Worm (Caenorhabditis elegans): Measurements from ENCODE around the gene C31E10.11.

Gene C31E10.11

ce11 chrX:13990680-13991079 is at the start of gene C31E10.11:
Gene C31E10.11, minus strand, starts transcription at chrX:13990780.
- TF ChIP-seq F13C5.2 (tag; optimal IDR thresholded peaks at IDR 0.05), result no peak
- TF ChIP-seq tra-4 (tag; optimal IDR thresholded peaks at IDR 0.05), result no peak
- TF ChIP-seq tbx-11 (GFP tag; IDR thresholded peaks at IDR 0.05), result no peak
- TF ChIP-seq hmg-4 (GFP tag; optimal IDR thresholded peaks at IDR 0.05), result no peak
- no peak for TF ChIP-seq ceh-36 (tag; optimal IDR thresholded peaks at IDR 0.05)
- TF ChIP-seq B0310.2 (tag; optimal IDR thresholded peaks at IDR 0.05), result no peak
- TF ChIP-seq tbx-37 (GFP tag; conservative IDR thresholded peaks at IDR 0.05), result no peak
- TF ChIP-seq ama-1 (optimal IDR thresholded peaks at IDR 0.05), result no peak
- TF ChIP-seq flt-1 (GFP tag; IDR thresholded peaks at IDR 0.05), result no peak
- TF ChIP-seq sea-1 (GFP tag; conservative IDR thresholded peaks at IDR 0.05), result no peak
- no peak for TF ChIP-seq scrt-1 (GFP tag; IDR thresholded peaks at IDR 0.05)

ce11 chrX:14039293-14039692 is 48.7 kb upstream of the C31E10.11 start:
- TF ChIP-seq tbx-11 (GFP tag; IDR thresholded peaks at IDR 0.05) (no peak), tbx-37 (GFP tag; conservative IDR thresholded peaks at IDR 0.05) (no peak), F13C5.2 (tag; optimal IDR thresholded peaks at IDR 0.05) (no peak), sea-1 (GFP tag; conservative IDR thresholded peaks at IDR 0.05) (no peak), hnd-1 (tag; optimal IDR thresholded peaks at IDR 0.05) (no peak), ceh-13 (GFP tag; optimal IDR thresholded peaks at IDR 0.05) (no peak), ets-7 (tag; optimal IDR thresholded peaks at IDR 0.05) (no peak), ama-1 (optimal IDR thresholded peaks at IDR 0.05) (no peak), B0310.2 (tag; optimal IDR thresholded peaks at IDR 0.05) (no peak), hmg-4 (GFP tag; optimal IDR thresholded peaks at IDR 0.05) (no peak), aly-1 (tag; optimal IDR thresholded peaks at IDR 0.05) (no peak), ceh-36 (tag; optimal IDR thresholded peaks at IDR 0.05) (no peak), flt-1 (GFP tag; IDR thresholded peaks at IDR 0.05) (no peak), pes-1 (GFP tag; IDR thresholded peaks at IDR 0.05) (no peak), hmbx-1 (tag; optimal IDR thresholded peaks at IDR 0.05) (no peak), scrt-1 (GFP tag; IDR thresholded peaks at IDR 0.05) (no peak), tra-4 (tag; optimal IDR thresholded peaks at IDR 0.05) (no peak)

ce11 chrX:14033494-14033893 is 42.9 kb upstream of the C31E10.11 start, which contains the start of gene arrd-25:
Gene arrd-25, plus strand, starts transcription at chrX:14033794.
- TF ChIP-seq tbx-37 (GFP tag; conservative IDR thresholded peaks at IDR 0.05) (no peak), scrt-1 (GFP tag; IDR thresholded peaks at IDR 0.05) (no peak), ama-1 (optimal IDR thresholded peaks at IDR 0.05) (no peak), sea-1 (GFP tag; conservative IDR thresholded peaks at IDR 0.05) (no peak), aly-1 (tag; optimal IDR thresholded peaks at IDR 0.05) (no peak), ceh-36 (tag; optimal IDR thresholded peaks at IDR 0.05) (no peak)

- no peak for TF ChIP-seq hmbx-1 (tag; optimal IDR thresholded peaks at IDR 0.05)
- no peak for TF ChIP-seq hnd-1 (tag; optimal IDR thresholded peaks at IDR 0.05)
- TF ChIP-seq tra-4 (tag; optimal IDR thresholded peaks at IDR 0.05), result no peak
- no peak for TF ChIP-seq F13C5.2 (tag; optimal IDR thresholded peaks at IDR 0.05)
- TF ChIP-seq aly-1 (tag; optimal IDR thresholded peaks at IDR 0.05), result no peak
- no peak for TF ChIP-seq scrt-1 (GFP tag; IDR thresholded peaks at IDR 0.05)
- TF ChIP-seq tbx-37 (GFP tag; conservative IDR thresholded peaks at IDR 0.05), result no peak
These were observed 39.9 kb upstream of the C31E10.11 start for ce11 chrX:14030524-14030923.

- TF ChIP-seq sea-1 (GFP tag; conservative IDR thresholded peaks at IDR 0.05) (no peak), flt-1 (GFP tag; IDR thresholded peaks at IDR 0.05) (no peak), hnd-1 (tag; optimal IDR thresholded peaks at IDR 0.05) (no peak), pes-1 (GFP tag; IDR thresholded peaks at IDR 0.05) (no peak), hmbx-1 (tag; optimal IDR thresholded peaks at IDR 0.05) (no peak), ceh-36 (tag; optimal IDR thresholded peaks at IDR 0.05) (no peak), scrt-1 (GFP tag; IDR thresholded peaks at IDR 0.05) (no peak), tbx-37 (GFP tag; conservative IDR thresholded peaks at IDR 0.05) (no peak), aly-1 (tag; optimal IDR thresholded peaks at IDR 0.05) (no peak), B0310.2 (tag; optimal IDR thresholded peaks at IDR 0.05) (no peak), ets-7 (tag; optimal IDR thresholded peaks at IDR 0.05) (no peak), F13C5.2 (tag; optimal IDR thresholded peaks at IDR 0.05) (no peak)
These were observed 39.3 kb upstream of the C31E10.11 start for ce11 chrX:14029872-14030271.

- TF ChIP-seq ama-1 (optimal IDR thresholded peaks at IDR 0.05) (no peak), sea-1 (GFP tag; conservative IDR thresholded peaks at IDR 0.05) (no peak), aly-1 (tag; optimal IDR thresholded peaks at IDR 0.05) (no peak), F13C5.2 (tag; optimal IDR thresholded peaks at IDR 0.05) (no peak), tbx-11 (GFP tag; IDR thresholded peaks at IDR 0.05) (no peak), ets-7 (tag; optimal IDR thresholded peaks at IDR 0.05) (no peak), ceh-36 (tag; optimal IDR thresholded peaks at IDR 0.05) (no peak), tbx-37 (GFP tag; conservative IDR thresholded peaks at IDR 0.05) (no peak), tra-4 (tag; optimal IDR thresholded peaks at IDR 0.05) (no peak), hnd-1 (tag; optimal IDR thresholded peaks at IDR 0.05) (no peak), hmg-4 (GFP tag; optimal IDR thresholded peaks at IDR 0.05) (no peak), scrt-1 (GFP tag; IDR thresholded peaks at IDR 0.05) (no peak)
These were observed 38.8 kb upstream of the C31E10.11 start for ce11 chrX:14029392-14029791.

- TF ChIP-seq ceh-36 (tag; optimal IDR thresholded peaks at IDR 0.05), result no peak
- no peak for TF ChIP-seq aly-1 (tag; optimal IDR thresholded peaks at IDR 0.05)
- no peak for TF ChIP-seq scrt-1 (GFP tag; IDR thresholded peaks at IDR 0.05)
These were observed 37.9 kb upstream of the C31E10.11 start for ce11 chrX:14028492-14028891.

ce11 chrX:14026893-14027292 is 36.3 kb upstream of the C31E10.11 start:
- no peak for TF ChIP-seq tra-4 (tag; optimal IDR thresholded peaks at IDR 0.05)
- no peak for TF ChIP-seq flt-1 (GFP tag; IDR thresholded peaks at IDR 0.05)
- peak; percentile 58; the same call in 1 of the 2 replicates for TF ChIP-seq sea-1 (GFP tag; conservative IDR thresholded peaks at IDR 0.05)
- TF ChIP-seq B0310.2 (tag; optimal IDR thresholded peaks at IDR 0.05), result no peak
- no peak for TF ChIP-seq scrt-1 (GFP tag; IDR thresholded peaks at IDR 0.05)
- TF ChIP-seq ets-7 (tag; optimal IDR thresholded peaks at IDR 0.05), result peak; percentile 29
- no peak for TF ChIP-seq hmbx-1 (tag; optimal IDR thresholded peaks at IDR 0.05)
- no peak for TF ChIP-seq hnd-1 (tag; optimal IDR thresholded peaks at IDR 0.05)
- TF ChIP-seq tbx-37 (GFP tag; conservative IDR thresholded peaks at IDR 0.05), result no peak
- TF ChIP-seq F13C5.2 (tag; optimal IDR thresholded peaks at IDR 0.05), result no peak
- TF ChIP-seq pes-1 (GFP tag; IDR thresholded peaks at IDR 0.05), result no peak
- no peak for TF ChIP-seq ama-1 (optimal IDR thresholded peaks at IDR 0.05)
- TF ChIP-seq ceh-13 (GFP tag; optimal IDR thresholded peaks at IDR 0.05), result no peak
- no peak for TF ChIP-seq tbx-11 (GFP tag; IDR thresholded peaks at IDR 0.05)
- peak; percentile 70 for TF ChIP-seq hmg-4 (GFP tag; optimal IDR thresholded peaks at IDR 0.05)
- TF ChIP-seq aly-1 (tag; optimal IDR thresholded peaks at IDR 0.05), result peak; percentile 67
- TF ChIP-seq ceh-36 (tag; optimal IDR thresholded peaks at IDR 0.05), result no peak

All from whole organism, early embryonic.